Worm (Caenorhabditis elegans) whole organism, L2 larva: ENCODE results near the gene srw-14.

ENCODE experiments used
- ama-1 ChIP-seq: fragments of 150-350 bp; optimal IDR thresholded peaks from 2 replicates; lab custom pipeline; 2018; ENCODE audit warnings: inconsistent platforms
- nhr-11 ChIP-seq: fragments of 150-350 bp; optimal IDR thresholded peaks from 2 replicates; lab custom pipeline; 2014; ENCODE audit warnings: missing biosample characterization, missing genetic modification characterization

DNA sequence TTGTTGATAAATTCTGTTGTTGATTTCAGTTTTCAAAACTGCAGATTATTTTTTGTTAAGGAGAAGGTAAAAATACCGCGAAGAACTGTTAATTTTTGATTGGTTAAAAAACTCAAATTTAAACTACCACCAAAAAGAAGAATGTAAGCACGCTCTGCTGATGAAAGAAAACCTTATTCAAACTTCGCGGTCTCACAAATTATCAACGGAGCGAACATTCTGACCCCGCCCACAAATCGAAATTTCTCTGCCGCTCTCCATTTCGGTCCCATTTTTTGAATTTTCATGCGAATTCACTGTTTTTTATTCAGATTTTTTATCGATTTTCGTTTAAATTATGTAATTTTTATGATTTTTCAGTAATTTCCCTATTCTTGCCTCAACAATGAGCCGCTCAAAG is 36.2 kb upstream of the srw-14 start, which contains the start of gene cyn-3:
- TF ChIP-seq nhr-11 (tag; lab: Kevin White, UChicago) (no peak), ama-1 (lab: Kevin White, UChicago) (peak; percentile 85)
